Worm (Caenorhabditis elegans) whole organism, late embryonic: ENCODE data around the gene Y73F4A.2.

Experiments used
- C08G9.2 ChIP-seq: sonication (generic microtip); optimal IDR thresholded peaks from 2 replicates; lab custom pipeline; 2016; ENCODE audit warnings: mild to moderate bottlenecking, missing genetic modification characterization, moderate library complexity, missing compliant biosample characterization
- C38D4.7 ChIP-seq: fragments of 200-800 bp; sonication (Bioruptor generic); optimal IDR thresholded peaks from 2 replicates; lab custom pipeline; 2018; ENCODE audit warnings: mild to moderate bottlenecking, missing genetic modification characterization, moderate library complexity, missing compliant biosample characterization
- K09A11.1 ChIP-seq: sonication (generic microtip); optimal IDR thresholded peaks from 2 replicates; lab custom pipeline; 2017; ENCODE audit warnings: antibody characterized with exemption, mild to moderate bottlenecking, missing genetic modification characterization, missing compliant biosample characterization; ENCODE audit not compliant: insufficient read depth
- T23F11.4 ChIP-seq: fragments of 200-800 bp; sonication (Bioruptor generic); optimal IDR thresholded peaks from 2 replicates; lab custom pipeline; 2018; ENCODE audit warnings: mild to moderate bottlenecking, missing genetic modification characterization, missing compliant biosample characterization
- ama-1 ChIP-seq: fragments of 150-350 bp; optimal IDR thresholded peaks from 2 replicates; lab custom pipeline; 2014
- ceh-14 ChIP-seq: sonication (generic microtip); optimal IDR thresholded peaks from 2 replicates; lab custom pipeline; 2016; ENCODE audit warnings: missing genotype, missing genetic modification characterization, missing compliant biosample characterization
- ceh-18 ChIP-seq: sonication (generic microtip); optimal IDR thresholded peaks from 2 replicates; lab custom pipeline; 2016; ENCODE audit warnings: missing genetic modification characterization, missing compliant biosample characterization
- ceh-45 ChIP-seq: fragments of 200-800 bp; sonication (Bioruptor generic); IDR thresholded peaks from 2 replicates; pipeline ENCODE4 v1.3.6; 2022; ENCODE audit warnings: missing genetic modification reagents, missing genetic modification characterization, missing compliant biosample characterization
- dmd-4 ChIP-seq: sonication (generic microtip); optimal IDR thresholded peaks from 2 replicates; lab custom pipeline; 2016; ENCODE audit warnings: borderline replicate concordance, missing genetic modification characterization, missing compliant biosample characterization
- dve-1 ChIP-seq: sonication (generic microtip); optimal IDR thresholded peaks from 2 replicates; lab custom pipeline; 2017; ENCODE audit warnings: antibody characterized with exemption, mild to moderate bottlenecking, missing genetic modification characterization, missing compliant biosample characterization
- elt-2 ChIP-seq: sonication (generic microtip); optimal IDR thresholded peaks from 2 replicates; lab custom pipeline; 2016; ENCODE audit warnings: missing genetic modification reagents, missing genetic modification characterization, missing compliant biosample characterization
- elt-4 ChIP-seq: sonication (generic microtip); optimal IDR thresholded peaks from 2 replicates; lab custom pipeline; 2016; ENCODE audit warnings: missing genetic modification characterization, missing compliant biosample characterization
- fax-1 ChIP-seq: sonication (generic microtip); optimal IDR thresholded peaks from 2 replicates; lab custom pipeline; 2016; ENCODE audit warnings: missing genotype, missing genetic modification characterization, missing compliant biosample characterization
- fkh-10 ChIP-seq: fragments of 150-350 bp; optimal IDR thresholded peaks from 2 replicates; lab custom pipeline; 2014; ENCODE audit warnings: missing biosample characterization, missing genetic modification reagents, missing genetic modification characterization
- fkh-6 ChIP-seq: sonication (generic microtip); optimal IDR thresholded peaks from 2 replicates; lab custom pipeline; 2016; ENCODE audit warnings: missing genetic modification characterization, missing compliant biosample characterization
- hlh-13 ChIP-seq: fragments of 200-800 bp; sonication (Bioruptor generic); optimal IDR thresholded peaks from 2 replicates; lab custom pipeline; 2018; ENCODE audit warnings: mild to moderate bottlenecking, missing genetic modification characterization, missing compliant biosample characterization
- hlh-15 ChIP-seq: sonication (generic microtip); optimal IDR thresholded peaks from 2 replicates; lab custom pipeline; 2016; ENCODE audit warnings: missing genetic modification characterization, missing compliant biosample characterization
- hlh-30 ChIP-seq: sonication (generic microtip); optimal IDR thresholded peaks from 2 replicates; lab custom pipeline; 2017; ENCODE audit warnings: antibody characterized with exemption, missing genetic modification characterization, missing compliant biosample characterization; ENCODE audit not compliant: insufficient read depth
- hlh-6 ChIP-seq: sonication (generic microtip); optimal IDR thresholded peaks from 2 replicates; lab custom pipeline; 2016; ENCODE audit warnings: missing genotype, missing genetic modification characterization, missing compliant biosample characterization
- lim-6 ChIP-seq: sonication (generic microtip); optimal IDR thresholded peaks from 2 replicates; lab custom pipeline; 2016; ENCODE audit warnings: missing genetic modification characterization, missing compliant biosample characterization
- lin-11 ChIP-seq: fragments of 200-800 bp; sonication (Bioruptor generic); optimal IDR thresholded peaks from 2 replicates; lab custom pipeline; 2018; ENCODE audit warnings: mild to moderate bottlenecking, missing genetic modification characterization, missing compliant biosample characterization
- madf-2 ChIP-seq: sonication (generic microtip); optimal IDR thresholded peaks from 2 replicates; lab custom pipeline; 2017; ENCODE audit warnings: missing genetic modification characterization, missing compliant biosample characterization
- mec-3 ChIP-seq: sonication (generic microtip); optimal IDR thresholded peaks from 2 replicates; lab custom pipeline; 2016; ENCODE audit warnings: borderline replicate concordance, missing genetic modification characterization, missing compliant biosample characterization
- nfya-1 ChIP-seq: sonication (generic microtip); optimal IDR thresholded peaks from 2 replicates; lab custom pipeline; 2017; ENCODE audit warnings: missing genetic modification characterization, mild to moderate bottlenecking, missing compliant biosample characterization, antibody characterized with exemption, moderate library complexity
- npax-4 ChIP-seq: sonication (generic microtip); optimal IDR thresholded peaks from 2 replicates; lab custom pipeline; 2016; ENCODE audit warnings: missing genetic modification characterization, missing compliant biosample characterization
- odd-2 ChIP-seq: sonication (generic microtip); optimal IDR thresholded peaks from 2 replicates; lab custom pipeline; 2017; ENCODE audit warnings: antibody characterized with exemption, mild to moderate bottlenecking, missing genetic modification characterization, missing compliant biosample characterization
- pag-3 ChIP-seq: sonication (generic microtip); optimal IDR thresholded peaks from 2 replicates; lab custom pipeline; 2016; ENCODE audit warnings: missing compliant biosample characterization, missing genetic modification characterization, borderline replicate concordance
- pha-2 ChIP-seq: sonication (generic microtip); optimal IDR thresholded peaks from 2 replicates; lab custom pipeline; 2017; ENCODE audit warnings: mild to moderate bottlenecking, missing genetic modification characterization, missing compliant biosample characterization
- pqm-1 ChIP-seq: sonication (generic microtip); optimal IDR thresholded peaks from 2 replicates; lab custom pipeline; 2016; ENCODE audit warnings: missing genetic modification characterization, missing compliant biosample characterization
- sox-2 ChIP-seq: fragments of 200-800 bp; sonication (Bioruptor generic); IDR thresholded peaks from 2 replicates; pipeline ENCODE4 v1.3.6; 2022; ENCODE audit warnings: missing genetic modification reagents, missing genetic modification characterization, missing compliant biosample characterization
- sox-4 ChIP-seq: sonication (generic microtip); optimal IDR thresholded peaks from 2 replicates; lab custom pipeline; 2017; ENCODE audit warnings: mild to moderate bottlenecking, missing genetic modification characterization, inconsistent platforms, missing compliant biosample characterization
- tbx-2 ChIP-seq: sonication (generic microtip); optimal IDR thresholded peaks from 2 replicates; lab custom pipeline; 2016; ENCODE audit warnings: missing genetic modification characterization, missing compliant biosample characterization
- ttx-3 ChIP-seq: sonication (generic microtip); optimal IDR thresholded peaks from 2 replicates; lab custom pipeline; 2016; ENCODE audit warnings: missing genetic modification reagents, missing genetic modification characterization, missing compliant biosample characterization
- unc-55 ChIP-seq: sonication (generic microtip); optimal IDR thresholded peaks from 2 replicates; lab custom pipeline; 2017; ENCODE audit warnings: missing biosample characterization, missing genetic modification reagents, missing genetic modification characterization
- zip-5 ChIP-seq: sonication (generic microtip); optimal IDR thresholded peaks from 2 replicates; lab custom pipeline; 2016; ENCODE audit warnings: missing genetic modification characterization, missing compliant biosample characterization
- ztf-16 ChIP-seq: sonication (generic microtip); optimal IDR thresholded peaks from 2 replicates; lab custom pipeline; 2017; ENCODE audit warnings: missing genetic modification characterization, missing compliant biosample characterization

Y73F4A.2 gene

ce11 chrIV:9070188-9070587, 27.0 kb upstream of the Y73F4A.2 start:
- no peak for TF ChIP-seq fax-1 (tag; lab: Kevin White, UChicago)
- no peak for TF ChIP-seq hlh-13 (GFP tag; lab: Kevin White, UChicago)
- no peak for TF ChIP-seq dve-1 (tag; lab: Kevin White, UChicago)
- peak; percentile 73 for TF ChIP-seq elt-2 (tag; lab: Kevin White, UChicago)
- no peak for TF ChIP-seq K09A11.1 (tag; lab: Kevin White, UChicago)
- no peak for TF ChIP-seq sox-4 (tag; lab: Kevin White, UChicago)
- no peak for TF ChIP-seq ztf-16 (tag; lab: Kevin White, UChicago)

- TF ChIP-seq ceh-45 (GFP tag; lab: Robert Waterston, UW) (no peak), ttx-3 (tag; lab: Kevin White, UChicago) (no peak)
These were observed 26.6 kb upstream of the Y73F4A.2 start, which contains the start of gene nhr-11 for ce11 chrIV:9069703-9070102. Gene nhr-11, plus strand, starts transcription at chrIV:9070003.

- TF ChIP-seq pag-3 (tag; lab: Kevin White, UChicago) (no peak), hlh-13 (GFP tag; lab: Kevin White, UChicago) (no peak), nfya-1 (tag; lab: Kevin White, UChicago) (no peak), T23F11.4 (GFP tag; lab: Kevin White, UChicago) (no peak), fkh-10 (GFP tag; lab: Kevin White, UChicago) (no peak), elt-4 (tag; lab: Kevin White, UChicago) (no peak), unc-55 (GFP tag; lab: Kevin White, UChicago) (no peak), fkh-6 (tag; lab: Kevin White, UChicago) (no peak), C08G9.2 (tag; lab: Kevin White, UChicago) (no peak), C38D4.7 (no peak), ceh-14 (tag; lab: Kevin White, UChicago) (no peak), hlh-30 (tag; lab: Kevin White, UChicago) (no peak), odd-2 (tag; lab: Kevin White, UChicago) (no peak)
- TF ChIP-seq, all 69 proteins: peak for 0
These were observed 20.4 kb upstream of the Y73F4A.2 start for ce11 chrIV:9063518-9063917.

ce11 chrIV:9053403-9053802, 10.3 kb upstream of the Y73F4A.2 start:
- no peak for TF ChIP-seq hlh-15 (tag; lab: Kevin White, UChicago)
- TF ChIP-seq hlh-30 (tag; lab: Kevin White, UChicago): no peak

- TF ChIP-seq sox-2 (GFP tag; lab: Robert Waterston, UW) (no peak), pag-3 (tag; lab: Kevin White, UChicago) (no peak), ttx-3 (tag; lab: Kevin White, UChicago) (no peak), npax-4 (no peak), fax-1 (tag; lab: Kevin White, UChicago) (no peak), ama-1 (lab: Kevin White, UChicago) (no peak), lin-11 (tag; lab: Kevin White, UChicago) (no peak), hlh-6 (tag; lab: Kevin White, UChicago) (no peak), sox-4 (tag; lab: Kevin White, UChicago) (no peak)
- TF ChIP-seq, all 69 proteins: peak for 0
These were observed 8.5 kb upstream of the Y73F4A.2 start for ce11 chrIV:9051510-9052175.

- TF ChIP-seq fkh-10 (GFP tag; lab: Kevin White, UChicago) (no peak), hlh-13 (GFP tag; lab: Kevin White, UChicago) (no peak), tbx-2 (no peak), lim-6 (no peak), pag-3 (tag; lab: Kevin White, UChicago) (no peak), madf-2 (tag; lab: Kevin White, UChicago) (no peak), elt-4 (tag; lab: Kevin White, UChicago) (no peak), dmd-4 (tag; lab: Kevin White, UChicago) (no peak), ceh-18 (tag; lab: Kevin White, UChicago) (no peak), mec-3 (tag; lab: Kevin White, UChicago) (no peak), fkh-6 (tag; lab: Kevin White, UChicago) (no peak), hlh-30 (tag; lab: Kevin White, UChicago) (no peak), unc-55 (GFP tag; lab: Kevin White, UChicago) (no peak), pqm-1 (tag; lab: Kevin White, UChicago) (no peak), zip-5 (tag; lab: Kevin White, UChicago) (no peak), C38D4.7 (no peak), pha-2 (no peak), dve-1 (tag; lab: Kevin White, UChicago) (no peak)
- TF ChIP-seq, all 69 proteins: peak for 0
These were observed 7.9 kb upstream of the Y73F4A.2 start for ce11 chrIV:9051036-9051435.
